Worm (Caenorhabditis elegans) whole organism, L4 larva: ENCODE measurements around the gene cyp-25A2.

ENCODE experiments used
- D1046.2 ChIP-seq: fragments of 200-800 bp; sonication (Bioruptor generic); IDR thresholded peaks from 2 replicates; pipeline ENCODE4 v1.3.6; 2022; ENCODE audit warnings: missing genetic modification characterization, missing compliant biosample characterization
- F26F4.8 ChIP-seq: fragments of 200-800 bp; sonication (Bioruptor generic); conservative IDR thresholded peaks from 2 replicates; pipeline ENCODE4 v1.3.6; 2022; ENCODE audit warnings: missing genetic modification characterization, missing compliant biosample characterization
- F37D6.2 ChIP-seq: sonication (generic microtip); optimal IDR thresholded peaks from 2 replicates; lab custom pipeline; 2016; ENCODE audit warnings: mild to moderate bottlenecking, missing genetic modification characterization, missing compliant biosample characterization
- F44E2.7 ChIP-seq: fragments of 200-800 bp; sonication (Bioruptor generic); IDR thresholded peaks from 2 replicates; pipeline ENCODE4 v2.1.2; 2022; ENCODE audit warnings: missing genetic modification characterization, missing compliant biosample characterization
- T26A8.4 ChIP-seq: fragments of 200-800 bp; sonication (Bioruptor generic); IDR thresholded peaks from 2 replicates; pipeline ENCODE4 v1.3.6; 2022; ENCODE audit warnings: missing genetic modification characterization, missing compliant biosample characterization
- Y5F2A.4 ChIP-seq: fragments of 200-800 bp; sonication (Bioruptor generic); optimal IDR thresholded peaks from 2 replicates; lab custom pipeline; 2018; ENCODE audit warnings: mild to moderate bottlenecking, missing genetic modification characterization, missing compliant biosample characterization
- Y75B8A.6 ChIP-seq: fragments of 200-800 bp; sonication (Bioruptor generic); IDR thresholded peaks from 2 replicates; pipeline ENCODE4 v1.3.6; 2022; ENCODE audit warnings: missing genetic modification reagents, missing genetic modification characterization, missing compliant biosample characterization
- ZK337.2 ChIP-seq: fragments of 200-800 bp; sonication (Bioruptor generic); IDR thresholded peaks from 2 replicates; pipeline ENCODE4 v1.3.6; 2022; ENCODE audit warnings: missing genetic modification reagents, missing genetic modification characterization, missing compliant biosample characterization
- aha-1 ChIP-seq: fragments of 150-350 bp; peaks from one replicate; lab custom pipeline; 2014; ENCODE audit warnings: missing biosample characterization, missing genetic modification characterization
- aly-2 ChIP-seq: sonication (generic microtip); optimal IDR thresholded peaks from 2 replicates; lab custom pipeline; 2018; ENCODE audit warnings: missing biosample characterization, missing genetic modification characterization
- ceh-32 ChIP-seq: sonication (generic microtip); optimal IDR thresholded peaks from 2 replicates; lab custom pipeline; 2016; ENCODE audit warnings: mild to moderate bottlenecking, missing genetic modification characterization, missing compliant biosample characterization; ENCODE audit not compliant: poor library complexity
- ceh-82 ChIP-seq: sonication (generic microtip); optimal IDR thresholded peaks from 2 replicates; lab custom pipeline; 2017; ENCODE audit warnings: missing biosample characterization, missing genetic modification characterization
- cey-2 ChIP-seq: sonication (generic microtip); optimal IDR thresholded peaks from 3 replicates; lab custom pipeline; 2017; ENCODE audit warnings: missing genetic modification characterization, mild to moderate bottlenecking, missing compliant biosample characterization, antibody characterized with exemption, borderline replicate concordance; ENCODE audit not compliant: insufficient read depth
- ctbp-1 ChIP-seq: fragments of 200-800 bp; sonication (Bioruptor generic); IDR thresholded peaks from 2 replicates; pipeline ENCODE4 v1.3.6; 2022; ENCODE audit warnings: missing genetic modification reagents, missing genetic modification characterization, missing compliant biosample characterization
- daf-12 ChIP-seq: fragments of 150-350 bp; optimal IDR thresholded peaks from 2 replicates; lab custom pipeline; 2014; ENCODE audit warnings: missing biosample characterization, missing genetic modification reagents, missing genetic modification characterization
- daf-16 ChIP-seq, 3 experiments: sonication (generic microtip); optimal IDR thresholded peaks; 2 replicates each; lab custom pipeline; 2016 to 2017; ENCODE audit warnings: missing genetic modification characterization in 3 of 3, missing genetic modification reagents in 3 of 3, mild to moderate bottlenecking in 2 of 3, missing compliant biosample characterization in 2 of 3, missing biosample characterization in 1 of 3, moderate library complexity in 1 of 3
- daf-19 ChIP-seq: fragments of 200-800 bp; sonication (Bioruptor generic); conservative IDR thresholded peaks from 2 replicates; pipeline ENCODE4 v1.3.6; 2022; ENCODE audit warnings: missing genetic modification characterization, missing compliant biosample characterization
- dmd-6 ChIP-seq: fragments of 200-800 bp; sonication (Bioruptor generic); IDR thresholded peaks from 2 replicates; pipeline ENCODE4 v1.3.6; 2022; ENCODE audit warnings: missing genetic modification reagents, missing genetic modification characterization, missing compliant biosample characterization
- dmd-9 ChIP-seq: fragments of 200-800 bp; sonication (Bioruptor generic); IDR thresholded peaks from 2 replicates; pipeline ENCODE4 v1.3.6; 2022; ENCODE audit warnings: missing genetic modification reagents, missing genetic modification characterization, missing compliant biosample characterization
- egl-27 ChIP-seq: sonication (generic microtip); optimal IDR thresholded peaks from 3 replicates; lab custom pipeline; 2017; ENCODE audit warnings: missing biosample characterization, missing genetic modification reagents, missing genetic modification characterization
- gei-8 ChIP-seq: fragments of 200-800 bp; sonication (Bioruptor generic); optimal IDR thresholded peaks from 2 replicates; lab custom pipeline; 2018; ENCODE audit warnings: mild to moderate bottlenecking, missing genetic modification characterization, missing compliant biosample characterization
- hif-1 ChIP-seq, 2 experiments: sonication (generic microtip); optimal IDR thresholded peaks; 2 replicates each; lab custom pipeline; 2016 to 2017; ENCODE audit warnings: missing compliant biosample characterization in 2 of 2, missing genetic modification characterization in 2 of 2, missing genetic modification reagents in 2 of 2, missing genotype in 2 of 2, mild to moderate bottlenecking in 1 of 2
- hlh-30 ChIP-seq: sonication (generic microtip); optimal IDR thresholded peaks from 2 replicates; lab custom pipeline; 2017; ENCODE audit warnings: antibody characterized with exemption, mild to moderate bottlenecking, missing genetic modification characterization, missing compliant biosample characterization; ENCODE audit not compliant: insufficient read depth
- hmg-1.1 ChIP-seq: fragments of 200-800 bp; sonication (Bioruptor generic); IDR thresholded peaks from 2 replicates; pipeline ENCODE4 v1.3.6; 2022; ENCODE audit warnings: missing genetic modification reagents, missing genetic modification characterization, missing compliant biosample characterization
- jun-1 ChIP-seq: fragments of 150-350 bp; optimal IDR thresholded peaks from 2 replicates; lab custom pipeline; 2014; ENCODE audit warnings: missing biosample characterization, missing genetic modification reagents, missing genetic modification characterization
- lin-13 ChIP-seq: fragments of 150-350 bp; optimal IDR thresholded peaks from 2 replicates; lab custom pipeline; 2014; ENCODE audit warnings: missing biosample characterization, missing genetic modification reagents, missing genetic modification characterization
- mdt-29 ChIP-seq: fragments of 200-800 bp; sonication (Bioruptor generic); IDR thresholded peaks from 2 replicates; pipeline ENCODE4 v1.3.6; 2022; ENCODE audit warnings: missing genetic modification reagents, missing genetic modification characterization, missing compliant biosample characterization
- mxl-2 ChIP-seq: fragments of 200-800 bp; sonication (Bioruptor generic); conservative IDR thresholded peaks from 2 replicates; pipeline ENCODE4 v1.3.6; 2022; ENCODE audit warnings: missing genetic modification reagents, missing genetic modification characterization, missing compliant biosample characterization
- mxl-3 ChIP-seq: fragments of 200-800 bp; sonication (Bioruptor generic); optimal IDR thresholded peaks from 2 replicates; lab custom pipeline; 2018; ENCODE audit warnings: mild to moderate bottlenecking, missing genetic modification characterization, missing compliant biosample characterization
- nhr-10 ChIP-seq: fragments of 150-350 bp; optimal IDR thresholded peaks from 2 replicates; lab custom pipeline; 2014; ENCODE audit warnings: missing biosample characterization, missing genetic modification characterization
- nhr-102 ChIP-seq: sonication (generic microtip); optimal IDR thresholded peaks from 2 replicates; lab custom pipeline; 2016; ENCODE audit warnings: mild to moderate bottlenecking, missing genetic modification characterization, moderate library complexity, missing compliant biosample characterization
- nhr-11 ChIP-seq: fragments of 150-350 bp; optimal IDR thresholded peaks from 2 replicates; lab custom pipeline; 2014; ENCODE audit warnings: missing biosample characterization, missing genetic modification characterization
- nhr-111 ChIP-seq: fragments of 200-800 bp; sonication (Bioruptor generic); optimal IDR thresholded peaks from 2 replicates; lab custom pipeline; 2018; ENCODE audit warnings: mild to moderate bottlenecking, missing genetic modification characterization, missing compliant biosample characterization
- nhr-237 ChIP-seq: sonication (generic microtip); optimal IDR thresholded peaks from 2 replicates; lab custom pipeline; 2017; ENCODE audit warnings: missing biosample characterization, missing genetic modification characterization
- nhr-28 ChIP-seq: fragments of 150-350 bp; optimal IDR thresholded peaks from 2 replicates; lab custom pipeline; 2014; ENCODE audit warnings: missing biosample characterization, missing genetic modification characterization
- nhr-41 ChIP-seq: fragments of 200-800 bp; sonication (Bioruptor generic); IDR thresholded peaks from 2 replicates; pipeline ENCODE4 v1.3.6; 2022; ENCODE audit warnings: missing genetic modification reagents, missing genetic modification characterization, missing compliant biosample characterization
- nhr-42 ChIP-seq: fragments of 200-800 bp; sonication (Bioruptor generic); IDR thresholded peaks from 2 replicates; pipeline ENCODE4 v1.3.6; 2022; ENCODE audit warnings: missing genetic modification characterization, missing compliant biosample characterization
- nhr-48 ChIP-seq: sonication (generic microtip); optimal IDR thresholded peaks from 2 replicates; lab custom pipeline; 2016; ENCODE audit warnings: mild to moderate bottlenecking, missing genetic modification characterization, missing compliant biosample characterization
- nhr-6 ChIP-seq: fragments of 150-350 bp; optimal IDR thresholded peaks from 2 replicates; lab custom pipeline; 2014; ENCODE audit warnings: missing biosample characterization, missing genetic modification characterization
- pqm-1 ChIP-seq: sonication (generic microtip); optimal IDR thresholded peaks from 2 replicates; lab custom pipeline; 2017; ENCODE audit warnings: missing biosample characterization, missing genetic modification characterization
- rbr-2 ChIP-seq: sonication (generic microtip); optimal IDR thresholded peaks from 2 replicates; lab custom pipeline; 2016; ENCODE audit warnings: missing genotype, missing genetic modification characterization, missing compliant biosample characterization
- saeg-2 ChIP-seq: fragments of 200-800 bp; sonication (Bioruptor generic); IDR thresholded peaks from 2 replicates; pipeline ENCODE4 v1.3.6; 2022; ENCODE audit warnings: missing genetic modification reagents, missing genetic modification characterization, missing compliant biosample characterization
- set-16 ChIP-seq: fragments of 200-800 bp; sonication (Bioruptor generic); IDR thresholded peaks from 2 replicates; pipeline ENCODE4 v1.3.6; 2022; ENCODE audit warnings: missing genetic modification reagents, missing genetic modification characterization, missing compliant biosample characterization
- skn-1 ChIP-seq: fragments of 150-350 bp; optimal IDR thresholded peaks from 2 replicates; lab custom pipeline; 2014; ENCODE audit warnings: missing biosample characterization, missing genetic modification characterization
- spr-1 ChIP-seq: sonication (generic microtip); optimal IDR thresholded peaks from 2 replicates; lab custom pipeline; 2016; ENCODE audit warnings: mild to moderate bottlenecking, missing genetic modification characterization, missing compliant biosample characterization
- tra-1 ChIP-seq: fragments of 200-800 bp; sonication (Bioruptor generic); IDR thresholded peaks from 2 replicates; pipeline ENCODE4 v1.3.6; 2022; ENCODE audit warnings: missing genetic modification reagents, missing genetic modification characterization, missing compliant biosample characterization
- vab-7 ChIP-seq: fragments of 200-800 bp; sonication (Bioruptor generic); IDR thresholded peaks from 2 replicates; pipeline ENCODE4 v1.3.6; 2022; ENCODE audit warnings: missing genetic modification reagents, missing genetic modification characterization, missing compliant biosample characterization
- zag-1 ChIP-seq: fragments of 150-350 bp; optimal IDR thresholded peaks from 2 replicates; lab custom pipeline; 2014; ENCODE audit warnings: missing biosample characterization, missing genetic modification characterization
- zip-11 ChIP-seq: fragments of 200-800 bp; sonication (Bioruptor generic); IDR thresholded peaks from 2 replicates; pipeline ENCODE4 v1.3.6; 2022; ENCODE audit warnings: missing genetic modification characterization, missing compliant biosample characterization
- zip-2 ChIP-seq: fragments of 150-350 bp; optimal IDR thresholded peaks from 2 replicates; lab custom pipeline; 2014; ENCODE audit warnings: missing biosample characterization, missing genetic modification characterization
- ztf-7 ChIP-seq: fragments of 150-350 bp; optimal IDR thresholded peaks from 2 replicates; lab custom pipeline; 2014; ENCODE audit warnings: missing biosample characterization, missing genetic modification characterization

cyp-25A2 gene

ce11 chrIII:3869292-3869781 is 34.3 kb downstream of the cyp-25A2 start (continued):
- TF ChIP-seq daf-16 (GFP tag; optimal IDR thresholded peaks at IDR 0.05; lab: Kevin White, UChicago) (peak in 1 of 2 experiments; percentile 18), daf-16 (tag; optimal IDR thresholded peaks at IDR 0.05; lab: Kevin White, UChicago) (peak; percentile 3), nhr-6 (tag; lab: Kevin White, UChicago) (no peak), saeg-2 (GFP tag; lab: Robert Waterston, UW) (no peak), nhr-41 (GFP tag; lab: Robert Waterston, UW) (0 out of 2 replicates have a peak, but pooled peaks have one; percentile 47), gei-8 (no peak), Y5F2A.4 (GFP tag; lab: Kevin White, UChicago) (peak; percentile 57), nhr-237 (no peak), zag-1 (no peak), F26F4.8 (GFP tag; lab: Robert Waterston, UW) (no peak), pqm-1 (tag; lab: Kevin White, UChicago) (no peak), nhr-48 (tag; lab: Kevin White, UChicago) (peak; percentile 16), daf-12 (tag; lab: Kevin White, UChicago) (no peak), tra-1 (no peak; the same call in 1 of the 2 replicates), D1046.2 (GFP tag; lab: Robert Waterston, UW) (peak; percentile 75; the same call in 1 of the 2 replicates), spr-1 (no peak), zip-2 (tag; lab: Kevin White, UChicago) (no peak), dmd-6 (GFP tag; lab: Robert Waterston, UW) (no peak; the same call in 1 of the 2 replicates), jun-1 (no peak), aha-1 (tag; lab: Kevin White, UChicago) (peak; percentile 93), nhr-11 (tag; lab: Kevin White, UChicago) (no peak), nhr-111 (GFP tag; lab: Kevin White, UChicago) (no peak), hif-1 (tag; optimal IDR thresholded peaks at IDR 0.05; lab: Kevin White, UChicago) (no peak), set-16 (GFP tag; lab: Robert Waterston, UW) (peak; percentile 44), aly-2 (peak; percentile 86), dmd-9 (GFP tag; lab: Robert Waterston, UW) (no peak), rbr-2 (tag; lab: Kevin White, UChicago) (no peak), nhr-28 (tag; lab: Kevin White, UChicago) (no peak), ceh-32 (tag; lab: Kevin White, UChicago) (no peak), skn-1 (tag; lab: Kevin White, UChicago) (no peak), ctbp-1 (GFP tag; lab: Robert Waterston, UW) (peak; percentile 37; the same call in 1 of the 2 replicates), cey-2 (tag; lab: Kevin White, UChicago) (no peak), F37D6.2 (no peak), egl-27 (tag; lab: Kevin White, UChicago) (no peak), ztf-7 (no peak), mxl-3 (GFP tag; lab: Kevin White, UChicago) (no peak), T26A8.4 (GFP tag; lab: Robert Waterston, UW) (peak; percentile 59; the same call in 1 of the 2 replicates), nhr-10 (tag; lab: Kevin White, UChicago) (no peak), F44E2.7 (0 out of 2 replicates have a peak, but pooled peaks have one; percentile 17), ZK337.2 (GFP tag; lab: Robert Waterston, UW) (no peak), daf-19 (no peak), zip-11 (GFP tag; lab: Robert Waterston, UW) (no peak), nhr-102 (tag; lab: Kevin White, UChicago) (peak; percentile 56), vab-7 (no peak), mxl-2 (GFP tag; lab: Robert Waterston, UW) (no peak), Y75B8A.6 (GFP tag; lab: Robert Waterston, UW) (peak; percentile 55; the same call in 1 of the 2 replicates), hlh-30 (tag; lab: Kevin White, UChicago) (no peak), nhr-42 (0 out of 2 replicates have a peak, but pooled peaks have one; percentile 42), mdt-29 (GFP tag; lab: Robert Waterston, UW) (0 out of 2 replicates have a peak, but pooled peaks have one; percentile 67), lin-13 (GFP tag; lab: Kevin White, UChicago) (peak; percentile 71), ceh-82 (tag; lab: Kevin White, UChicago) (no peak), hmg-1.1 (GFP tag; lab: Robert Waterston, UW) (peak; percentile 13; the same call in 1 of the 2 replicates)
